Worm (Caenorhabditis elegans) whole organism, mixed stage, embryonic: Measurements from ENCODE around the gene ZK1248.17.

Experiments
- M03D4.4 ChIP-seq: sonication (generic microtip); optimal IDR thresholded peaks from 2 replicates; lab custom pipeline; 2017; ENCODE audit warnings: mild to moderate bottlenecking, missing genetic modification characterization, missing compliant biosample characterization
- bed-3 ChIP-seq: fragments of 200-800 bp; sonication (Bioruptor generic); optimal IDR thresholded peaks from 3 replicates; lab custom pipeline; 2018; ENCODE audit warnings: mild to moderate bottlenecking, missing genetic modification characterization, moderate library complexity, missing compliant biosample characterization
- blmp-1 ChIP-seq: fragments of 150-350 bp; optimal IDR thresholded peaks from 2 replicates; lab custom pipeline; 2014; ENCODE audit warnings: missing biosample characterization, missing genetic modification characterization
- ceh-39 ChIP-seq: fragments of 150-350 bp; optimal IDR thresholded peaks from 2 replicates; lab custom pipeline; 2014; ENCODE audit warnings: missing biosample characterization, missing genetic modification characterization
- ceh-43 ChIP-seq: fragments of 200-800 bp; sonication (Bioruptor generic); optimal IDR thresholded peaks from 2 replicates; lab custom pipeline; 2018; ENCODE audit warnings: mild to moderate bottlenecking, missing genetic modification characterization, moderate library complexity, missing compliant biosample characterization
- ceh-83 ChIP-seq: fragments of 200-800 bp; sonication (Bioruptor generic); optimal IDR thresholded peaks from 2 replicates; lab custom pipeline; 2018; ENCODE audit warnings: mild to moderate bottlenecking, missing genetic modification characterization, missing compliant biosample characterization
- ces-1 ChIP-seq: fragments of 150-350 bp; optimal IDR thresholded peaks from 2 replicates; lab custom pipeline; 2014; ENCODE audit warnings: missing biosample characterization, missing genetic modification reagents, missing genetic modification characterization
- cnd-1 ChIP-seq: fragments of 200-800 bp; sonication (Bioruptor generic); optimal IDR thresholded peaks from 2 replicates; lab custom pipeline; 2018; ENCODE audit warnings: mild to moderate bottlenecking, missing genetic modification characterization, missing compliant biosample characterization
- drap-1 ChIP-seq: fragments of 200-800 bp; sonication (Bioruptor generic); optimal IDR thresholded peaks from 3 replicates; lab custom pipeline; 2018; ENCODE audit warnings: mild to moderate bottlenecking, missing genetic modification characterization, missing compliant biosample characterization
- elt-3 ChIP-seq: fragments of 150-350 bp; optimal IDR thresholded peaks from 2 replicates; lab custom pipeline; 2014; ENCODE audit warnings: missing biosample characterization, missing genetic modification characterization
- flh-1 ChIP-seq: fragments of 200-800 bp; sonication (Bioruptor generic); optimal IDR thresholded peaks from 2 replicates; lab custom pipeline; 2018; ENCODE audit warnings: mild to moderate bottlenecking, missing genetic modification characterization, moderate library complexity, missing compliant biosample characterization
- ham-2 ChIP-seq: fragments of 200-800 bp; sonication (Bioruptor generic); optimal IDR thresholded peaks from 2 replicates; lab custom pipeline; 2018; ENCODE audit warnings: mild to moderate bottlenecking, missing genetic modification characterization, missing compliant biosample characterization
- hlh-1 ChIP-seq: fragments of 150-350 bp; optimal IDR thresholded peaks from 2 replicates; lab custom pipeline; 2014; ENCODE audit warnings: missing biosample characterization, missing genetic modification reagents, missing genetic modification characterization
- lin-13 ChIP-seq: fragments of 150-350 bp; optimal IDR thresholded peaks from 2 replicates; lab custom pipeline; 2014; ENCODE audit warnings: missing biosample characterization, missing genetic modification characterization
- lin-32 ChIP-seq: fragments of 200-800 bp; sonication (Bioruptor generic); optimal IDR thresholded peaks from 2 replicates; lab custom pipeline; 2018; ENCODE audit warnings: mild to moderate bottlenecking, missing genetic modification characterization, missing compliant biosample characterization
- lsy-2 ChIP-seq: fragments of 150-350 bp; optimal IDR thresholded peaks from 2 replicates; lab custom pipeline; 2014; ENCODE audit warnings: missing biosample characterization, missing genetic modification characterization
- mep-1 ChIP-seq: fragments of 150-350 bp; optimal IDR thresholded peaks from 2 replicates; lab custom pipeline; 2017; ENCODE audit warnings: missing biosample characterization, missing genetic modification reagents, missing genetic modification characterization, inconsistent platforms
- mls-2 ChIP-seq: sonication (generic microtip); optimal IDR thresholded peaks from 2 replicates; lab custom pipeline; 2016; ENCODE audit warnings: mild to moderate bottlenecking, missing genetic modification characterization, moderate library complexity, missing compliant biosample characterization
- nhr-12 ChIP-seq: fragments of 150-350 bp; optimal IDR thresholded peaks from 2 replicates; lab custom pipeline; 2014; ENCODE audit warnings: missing biosample characterization, missing genetic modification characterization
- nhr-2 ChIP-seq: fragments of 150-350 bp; optimal IDR thresholded peaks from 2 replicates; lab custom pipeline; 2014; ENCODE audit warnings: missing biosample characterization, missing genetic modification characterization
- pha-4 ChIP-seq: fragments of 150-350 bp; optimal IDR thresholded peaks from 2 replicates; lab custom pipeline; 2018; ENCODE audit warnings: missing biosample characterization, missing genetic modification reagents, missing genetic modification characterization
- sem-2 ChIP-seq: fragments of 200-800 bp; sonication (Bioruptor generic); optimal IDR thresholded peaks from 2 replicates; lab custom pipeline; 2018; ENCODE audit warnings: mild to moderate bottlenecking, missing genetic modification characterization, missing compliant biosample characterization
- snpc-4 ChIP-seq: fragments of 150-350 bp; optimal IDR thresholded peaks from 2 replicates; lab custom pipeline; 2014; ENCODE audit warnings: missing biosample characterization, missing genetic modification characterization
- sptf-1 ChIP-seq: sonication (generic microtip); optimal IDR thresholded peaks from 2 replicates; lab custom pipeline; 2017; ENCODE audit warnings: mild to moderate bottlenecking, missing genetic modification characterization, moderate library complexity, missing compliant biosample characterization
- tbx-8 ChIP-seq: fragments of 200-800 bp; sonication (Bioruptor generic); optimal IDR thresholded peaks from 2 replicates; lab custom pipeline; 2018; ENCODE audit warnings: mild to moderate bottlenecking, missing genetic modification characterization, moderate library complexity, missing compliant biosample characterization
- unc-120 ChIP-seq: sonication (generic microtip); optimal IDR thresholded peaks from 2 replicates; lab custom pipeline; 2017; ENCODE audit warnings: missing genetic modification characterization, missing compliant biosample characterization; ENCODE audit not compliant: poor library complexity, severe bottlenecking
- unc-39 ChIP-seq: fragments of 150-350 bp; optimal IDR thresholded peaks from 2 replicates; lab custom pipeline; 2014; ENCODE audit warnings: missing biosample characterization, missing genetic modification characterization
- unc-62 ChIP-seq: fragments of 150-350 bp; optimal IDR thresholded peaks from 2 replicates; lab custom pipeline; 2014; ENCODE audit warnings: missing biosample characterization, missing genetic modification reagents, missing genetic modification characterization
- zip-8 ChIP-seq: fragments of 150-350 bp; optimal IDR thresholded peaks from 2 replicates; lab custom pipeline; 2014; ENCODE audit warnings: missing biosample characterization, missing genetic modification characterization

Gene ZK1248.17

ce11 chrII:5872414-5872813 is 27.1 kb upstream of the ZK1248.17 start:
- TF ChIP-seq flh-1 (GFP tag; lab: Kevin White, UChicago) (no peak), ceh-83 (no peak), drap-1 (GFP tag; lab: Kevin White, UChicago) (no peak)

- TF ChIP-seq mep-1 (tag; lab: Kevin White, UChicago): no peak
- no peak for TF ChIP-seq cnd-1 (tag; lab: Kevin White, UChicago)
- TF ChIP-seq blmp-1 (tag; lab: Kevin White, UChicago): no peak
- TF ChIP-seq sem-2 (GFP tag; lab: Kevin White, UChicago): no peak
- TF ChIP-seq ces-1 (GFP tag; lab: Kevin White, UChicago): peak; percentile 36
- no peak for TF ChIP-seq snpc-4
- no peak for TF ChIP-seq lsy-2 (tag; lab: Kevin White, UChicago)
- TF ChIP-seq unc-62: no peak
- TF ChIP-seq, all 35 proteins: peak for 1
Observed at ce11 chrII:5871508-5871907, 26.2 kb upstream of the ZK1248.17 start.

- TF ChIP-seq ceh-39 (tag; lab: Kevin White, UChicago): no peak
- no peak for TF ChIP-seq tbx-8
- no peak for TF ChIP-seq nhr-2 (tag; lab: Kevin White, UChicago)
- TF ChIP-seq M03D4.4 (tag; lab: Kevin White, UChicago): no peak
- TF ChIP-seq ces-1 (GFP tag; lab: Kevin White, UChicago): no peak
Observed at ce11 chrII:5866920-5867319, 21.6 kb upstream of the ZK1248.17 start.

- TF ChIP-seq sem-2 (GFP tag; lab: Kevin White, UChicago) (no peak), ceh-43 (GFP tag; lab: Kevin White, UChicago) (no peak), lsy-2 (tag; lab: Kevin White, UChicago) (no peak), nhr-2 (tag; lab: Kevin White, UChicago) (no peak), snpc-4 (no peak), sptf-1 (no peak), cnd-1 (tag; lab: Kevin White, UChicago) (no peak), elt-3 (tag; lab: Kevin White, UChicago) (no peak), bed-3 (GFP tag; lab: Kevin White, UChicago) (no peak), lin-32 (GFP tag; lab: Kevin White, UChicago) (no peak), M03D4.4 (tag; lab: Kevin White, UChicago) (no peak), nhr-12 (tag; lab: Kevin White, UChicago) (no peak), tbx-8 (no peak), flh-1 (GFP tag; lab: Kevin White, UChicago) (no peak), unc-39 (tag; lab: Kevin White, UChicago) (no peak), mls-2 (tag; lab: Kevin White, UChicago) (no peak), unc-120 (tag; lab: Kevin White, UChicago) (no peak), lin-13 (tag; lab: Kevin White, UChicago) (no peak), ham-2 (GFP tag; lab: Kevin White, UChicago) (no peak)
Observed at ce11 chrII:5865405-5866308, 20.3 kb upstream of the ZK1248.17 start, which contains the start of gene F55C12.19. F55C12.19 (plus strand) TSS chrII:5866139.

- TF ChIP-seq sptf-1 (no peak), snpc-4 (no peak), ceh-83 (no peak), ham-2 (GFP tag; lab: Kevin White, UChicago) (no peak), blmp-1 (tag; lab: Kevin White, UChicago) (no peak), lsy-2 (tag; lab: Kevin White, UChicago) (no peak), tbx-8 (no peak), elt-3 (tag; lab: Kevin White, UChicago) (no peak), pha-4 (tag; lab: Kevin White, UChicago) (no peak)
- TF ChIP-seq, all 35 proteins: peak for 0
Observed at ce11 chrII:5863893-5864292, 18.6 kb upstream of the ZK1248.17 start, which contains the start of gene tag-234. tag-234 (plus strand) TSS chrII:5864193.

- no peak for TF ChIP-seq mls-2 (tag; lab: Kevin White, UChicago)
- TF ChIP-seq pha-4 (tag; lab: Kevin White, UChicago): no peak
- no peak for TF ChIP-seq zip-8
- no peak for TF ChIP-seq lin-13 (tag; lab: Kevin White, UChicago)
- no peak for TF ChIP-seq bed-3 (GFP tag; lab: Kevin White, UChicago)
- TF ChIP-seq elt-3 (tag; lab: Kevin White, UChicago): no peak
- no peak for TF ChIP-seq ham-2 (GFP tag; lab: Kevin White, UChicago)
- TF ChIP-seq lin-32 (GFP tag; lab: Kevin White, UChicago): no peak
- TF ChIP-seq sem-2 (GFP tag; lab: Kevin White, UChicago): no peak
- TF ChIP-seq blmp-1 (tag; lab: Kevin White, UChicago): no peak
- TF ChIP-seq unc-62: no peak
- TF ChIP-seq cnd-1 (tag; lab: Kevin White, UChicago): no peak
- TF ChIP-seq ceh-43 (GFP tag; lab: Kevin White, UChicago): no peak
- TF ChIP-seq lsy-2 (tag; lab: Kevin White, UChicago): no peak
- TF ChIP-seq hlh-1 (tag; lab: Kevin White, UChicago): no peak
Observed at ce11 chrII:5860621-5861020, 15.3 kb upstream of the ZK1248.17 start.
